Worm (Caenorhabditis elegans) whole organism, L3 larva: ENCODE data around the gene C03H5.5.

Source experiments
- R02D3.7 ChIP-seq: fragments of 150-350 bp; optimal IDR thresholded peaks from 2 replicates; lab custom pipeline; 2014; ENCODE audit warnings: missing biosample characterization, missing genetic modification characterization
- ama-1 ChIP-seq: fragments of 150-350 bp; optimal IDR thresholded peaks from 2 replicates; lab custom pipeline; 2018
- ceh-16 ChIP-seq: sonication (generic microtip); optimal IDR thresholded peaks from 2 replicates; lab custom pipeline; 2017; ENCODE audit warnings: missing biosample characterization, missing genetic modification characterization
- elt-3 ChIP-seq, 3 experiments: fragments of 150-350 bp in 1 of 3; sonication (generic microtip) in 2 of 3; optimal IDR thresholded peaks; 2 replicates in 2 of 3; 4 replicates in 1 of 3; lab custom pipeline; 2014 to 2017; ENCODE audit warnings: missing biosample characterization in 3 of 3, missing genetic modification characterization in 3 of 3
- fos-1 ChIP-seq: fragments of 150-350 bp; optimal IDR thresholded peaks from 2 replicates; lab custom pipeline; 2014; ENCODE audit warnings: missing biosample characterization, missing genetic modification characterization
- lin-39 ChIP-seq: fragments of 150-350 bp; optimal IDR thresholded peaks from 2 replicates; lab custom pipeline; 2018; ENCODE audit warnings: missing biosample characterization, missing genetic modification reagents, missing genetic modification characterization
- nhr-12 ChIP-seq: fragments of 150-350 bp; optimal IDR thresholded peaks from 2 replicates; lab custom pipeline; 2014; ENCODE audit warnings: missing biosample characterization, missing genetic modification characterization
- pha-4 ChIP-seq: fragments of 150-350 bp; optimal IDR thresholded peaks from 2 replicates; lab custom pipeline; 2014; ENCODE audit warnings: missing biosample characterization, missing genetic modification reagents, missing genetic modification characterization
- unc-62 ChIP-seq: fragments of 150-350 bp; sonication (generic microtip); optimal IDR thresholded peaks from 4 replicates; lab custom pipeline; 2014; ENCODE audit warnings: missing biosample characterization, missing genetic modification reagents, missing genetic modification characterization
- zag-1 ChIP-seq: fragments of 150-350 bp; optimal IDR thresholded peaks from 2 replicates; lab custom pipeline; 2014; ENCODE audit warnings: missing biosample characterization, missing genetic modification characterization

- TF ChIP-seq ama-1 (lab: Kevin White, UChicago) (no peak), fos-1 (tag; lab: Kevin White, UChicago) (no peak), lin-39 (tag; lab: Kevin White, UChicago) (no peak), R02D3.7 (tag; lab: Kevin White, UChicago) (no peak), pha-4 (tag; lab: Kevin White, UChicago) (no peak), elt-3 (tag; optimal IDR thresholded peaks at IDR 0.05; lab: Kevin White, UChicago) (no peak), zag-1 (tag; lab: Kevin White, UChicago) (no peak), nhr-12 (no peak), unc-62 (GFP tag; lab: Kevin White, UChicago) (no peak), ceh-16 (tag; lab: Kevin White, UChicago) (no peak)
These were observed 14.8 kb downstream of the C03H5.5 start for ce11 chrII:370394-370793.
